Worm (Caenorhabditis elegans) whole organism, L4 larva: ENCODE data around the gene spt-5.

Experiments
- D1046.2 ChIP-seq: fragments of 200-800 bp; sonication (Bioruptor generic); IDR thresholded peaks from 2 replicates; pipeline ENCODE4 v1.3.6; 2022; ENCODE audit warnings: missing genetic modification characterization, missing compliant biosample characterization
- F10B5.3 ChIP-seq: sonication (generic microtip); optimal IDR thresholded peaks from 2 replicates; lab custom pipeline; 2016; ENCODE audit warnings: mild to moderate bottlenecking, missing genetic modification characterization, missing compliant biosample characterization
- F44E2.7 ChIP-seq: fragments of 200-800 bp; sonication (Bioruptor generic); IDR thresholded peaks from 2 replicates; pipeline ENCODE4 v2.1.2; 2022; ENCODE audit warnings: missing genetic modification characterization, missing compliant biosample characterization
- F49E8.2 ChIP-seq: sonication (generic microtip); optimal IDR thresholded peaks from 2 replicates; lab custom pipeline; 2016; ENCODE audit warnings: missing compliant biosample characterization, mild to moderate bottlenecking, missing genetic modification characterization, borderline replicate concordance
- R02D3.7 ChIP-seq: fragments of 150-350 bp; sonication (generic microtip); optimal IDR thresholded peaks from 3 replicates; lab custom pipeline; 2014; ENCODE audit warnings: missing biosample characterization, missing genetic modification characterization
- T20F7.1 ChIP-seq: fragments of 200-800 bp; sonication (Bioruptor generic); optimal IDR thresholded peaks from 2 replicates; lab custom pipeline; 2018; ENCODE audit warnings: mild to moderate bottlenecking, missing genetic modification characterization, missing compliant biosample characterization
- T26A8.4 ChIP-seq: fragments of 200-800 bp; sonication (Bioruptor generic); IDR thresholded peaks from 2 replicates; pipeline ENCODE4 v1.3.6; 2022; ENCODE audit warnings: missing genetic modification characterization, missing compliant biosample characterization
- Y48G9A.11 ChIP-seq: fragments of 200-800 bp; sonication (Bioruptor generic); IDR thresholded peaks from 2 replicates; pipeline ENCODE4 v1.3.6; 2022; ENCODE audit warnings: missing genetic modification reagents, missing genetic modification characterization, missing compliant biosample characterization
- Y75B8A.6 ChIP-seq: fragments of 200-800 bp; sonication (Bioruptor generic); IDR thresholded peaks from 2 replicates; pipeline ENCODE4 v1.3.6; 2022; ENCODE audit warnings: missing genetic modification reagents, missing genetic modification characterization, missing compliant biosample characterization
- aha-1 ChIP-seq: fragments of 150-350 bp; peaks from one replicate; lab custom pipeline; 2014; ENCODE audit warnings: missing biosample characterization, missing genetic modification characterization
- ama-1 ChIP-seq: fragments of 150-350 bp; optimal IDR thresholded peaks from 2 replicates; lab custom pipeline; 2014; ENCODE audit warnings: inconsistent platforms, mixed read lengths
- ceh-32 ChIP-seq: sonication (generic microtip); optimal IDR thresholded peaks from 2 replicates; lab custom pipeline; 2016; ENCODE audit warnings: mild to moderate bottlenecking, missing genetic modification characterization, missing compliant biosample characterization; ENCODE audit not compliant: poor library complexity
- daf-12 ChIP-seq: fragments of 150-350 bp; optimal IDR thresholded peaks from 2 replicates; lab custom pipeline; 2014; ENCODE audit warnings: missing biosample characterization, missing genetic modification reagents, missing genetic modification characterization
- daf-16 ChIP-seq, 3 experiments: sonication (generic microtip); optimal IDR thresholded peaks; 2 replicates each; lab custom pipeline; 2016 to 2017; ENCODE audit warnings: missing genetic modification characterization in 3 of 3, missing genetic modification reagents in 3 of 3, mild to moderate bottlenecking in 2 of 3, missing compliant biosample characterization in 2 of 3, missing biosample characterization in 1 of 3, moderate library complexity in 1 of 3
- daf-19 ChIP-seq: fragments of 200-800 bp; sonication (Bioruptor generic); conservative IDR thresholded peaks from 2 replicates; pipeline ENCODE4 v1.3.6; 2022; ENCODE audit warnings: missing genetic modification characterization, missing compliant biosample characterization
- daf-8 ChIP-seq: fragments of 200-800 bp; sonication (Bioruptor generic); IDR thresholded peaks from 2 replicates; pipeline ENCODE4 v1.3.6; 2022; ENCODE audit warnings: missing genetic modification characterization, missing compliant biosample characterization
- dmd-6 ChIP-seq: fragments of 200-800 bp; sonication (Bioruptor generic); IDR thresholded peaks from 2 replicates; pipeline ENCODE4 v1.3.6; 2022; ENCODE audit warnings: missing genetic modification reagents, missing genetic modification characterization, missing compliant biosample characterization
- dpl-1 ChIP-seq: fragments of 150-350 bp; optimal IDR thresholded peaks from 2 replicates; lab custom pipeline; 2014; ENCODE audit warnings: missing biosample characterization, missing genetic modification reagents, missing genetic modification characterization
- dve-1 ChIP-seq: sonication (generic microtip); optimal IDR thresholded peaks from 2 replicates; lab custom pipeline; 2017; ENCODE audit warnings: antibody characterized with exemption, mild to moderate bottlenecking, missing genetic modification characterization, missing compliant biosample characterization; ENCODE audit not compliant: insufficient read depth
- fkh-10 ChIP-seq: fragments of 150-350 bp; optimal IDR thresholded peaks from 2 replicates; lab custom pipeline; 2014; ENCODE audit warnings: missing biosample characterization, missing genetic modification reagents, missing genetic modification characterization
- hlh-11 ChIP-seq: fragments of 200-800 bp; sonication (Bioruptor generic); optimal IDR thresholded peaks from 2 replicates; lab custom pipeline; 2018; ENCODE audit warnings: mild to moderate bottlenecking, missing genetic modification characterization, missing compliant biosample characterization
- lin-38 ChIP-seq: fragments of 200-800 bp; sonication (Bioruptor generic); IDR thresholded peaks from 2 replicates; pipeline ENCODE4 v1.3.6; 2022; ENCODE audit warnings: missing genetic modification reagents, missing genetic modification characterization, missing compliant biosample characterization
- lir-3 ChIP-seq: sonication (generic microtip); optimal IDR thresholded peaks from 2 replicates; lab custom pipeline; 2016; ENCODE audit warnings: mild to moderate bottlenecking, missing genetic modification characterization, missing compliant biosample characterization
- lsy-2 ChIP-seq, 2 experiments: fragments of 150-350 bp in 1 of 2; sonication (generic microtip) in 1 of 2; optimal IDR thresholded peaks; 2 replicates each; lab custom pipeline; 2014 to 2017; ENCODE audit warnings: missing biosample characterization in 2 of 2, missing genetic modification characterization in 2 of 2
- mdl-1 ChIP-seq, 2 experiments: fragments of 150-350 bp in 1 of 2; sonication (generic microtip) in 1 of 2; optimal IDR thresholded peaks; 2 replicates each; lab custom pipeline; 2014 to 2017; ENCODE audit warnings: missing biosample characterization in 2 of 2, missing genetic modification characterization in 2 of 2
- mep-1 ChIP-seq: fragments of 150-350 bp; sonication (generic microtip); optimal IDR thresholded peaks from 3 replicates; lab custom pipeline; 2014; ENCODE audit warnings: missing biosample characterization, missing genetic modification characterization
- mes-2 ChIP-seq: sonication (generic microtip); optimal IDR thresholded peaks from 2 replicates; lab custom pipeline; 2016; ENCODE audit warnings: missing genotype, mild to moderate bottlenecking, missing genetic modification characterization, missing compliant biosample characterization; ENCODE audit not compliant: poor library complexity, severe bottlenecking
- mxl-3 ChIP-seq: fragments of 200-800 bp; sonication (Bioruptor generic); optimal IDR thresholded peaks from 2 replicates; lab custom pipeline; 2018; ENCODE audit warnings: mild to moderate bottlenecking, missing genetic modification characterization, missing compliant biosample characterization
- nhr-10 ChIP-seq: fragments of 150-350 bp; optimal IDR thresholded peaks from 2 replicates; lab custom pipeline; 2014; ENCODE audit warnings: missing biosample characterization, missing genetic modification characterization
- nhr-28 ChIP-seq: fragments of 150-350 bp; optimal IDR thresholded peaks from 2 replicates; lab custom pipeline; 2014; ENCODE audit warnings: missing biosample characterization, missing genetic modification characterization
- nhr-6 ChIP-seq: fragments of 150-350 bp; optimal IDR thresholded peaks from 2 replicates; lab custom pipeline; 2014; ENCODE audit warnings: missing biosample characterization, missing genetic modification characterization
- php-3 ChIP-seq: fragments of 200-800 bp; sonication (Bioruptor generic); IDR thresholded peaks from 2 replicates; pipeline ENCODE4 v1.3.6; 2022; ENCODE audit warnings: missing genetic modification reagents, missing genetic modification characterization, missing compliant biosample characterization
- saeg-2 ChIP-seq: fragments of 200-800 bp; sonication (Bioruptor generic); IDR thresholded peaks from 2 replicates; pipeline ENCODE4 v1.3.6; 2022; ENCODE audit warnings: missing genetic modification reagents, missing genetic modification characterization, missing compliant biosample characterization
- sdz-12 ChIP-seq: fragments of 200-800 bp; sonication (Bioruptor generic); optimal IDR thresholded peaks from 2 replicates; lab custom pipeline; 2018; ENCODE audit warnings: mild to moderate bottlenecking, missing genetic modification characterization, missing compliant biosample characterization
- snpc-4 ChIP-seq: fragments of 150-350 bp; optimal IDR thresholded peaks from 2 replicates; lab custom pipeline; 2014; ENCODE audit warnings: missing biosample characterization, missing genetic modification characterization
- unc-62 ChIP-seq, 3 experiments: fragments of 150-350 bp in 1 of 3; sonication (generic microtip); optimal IDR thresholded peaks in 2 of 3; peaks in 1 of 3; 1 replicate in 1 of 3; 2 replicates in 2 of 3; lab custom pipeline; 2014 to 2017; ENCODE audit warnings: missing biosample characterization in 3 of 3, missing genetic modification characterization in 3 of 3, missing genetic modification reagents in 3 of 3, missing genotype in 1 of 3
- zag-1 ChIP-seq: fragments of 150-350 bp; optimal IDR thresholded peaks from 2 replicates; lab custom pipeline; 2014; ENCODE audit warnings: missing biosample characterization, missing genetic modification characterization
- zfp-2 ChIP-seq: sonication (generic microtip); optimal IDR thresholded peaks from 2 replicates; lab custom pipeline; 2016; ENCODE audit warnings: mild to moderate bottlenecking, missing genetic modification characterization, missing compliant biosample characterization
- zip-11 ChIP-seq: fragments of 200-800 bp; sonication (Bioruptor generic); IDR thresholded peaks from 2 replicates; pipeline ENCODE4 v1.3.6; 2022; ENCODE audit warnings: missing genetic modification characterization, missing compliant biosample characterization

Gene spt-5

ce11 chrIV:12086498-12086897 is 35.2 kb downstream of the spt-5 start (continued):
- TF ChIP-seq nhr-28 (tag; lab: Kevin White, UChicago) (no peak), mxl-3 (GFP tag; lab: Kevin White, UChicago) (peak; percentile 84), php-3 (GFP tag; lab: Robert Waterston, UW) (peak; percentile 75), ceh-32 (no peak), F49E8.2 (tag; lab: Kevin White, UChicago) (peak; percentile 76), snpc-4 (tag; lab: Kevin White, UChicago) (no peak), F10B5.3 (tag; lab: Kevin White, UChicago) (peak; percentile 63), daf-16 (GFP tag; optimal IDR thresholded peaks at IDR 0.05; lab: Kevin White, UChicago) (peak; percentile 66 to 85), daf-16 (tag; optimal IDR thresholded peaks at IDR 0.05; lab: Kevin White, UChicago) (peak; percentile 64), dmd-6 (peak; percentile 66), D1046.2 (peak; percentile 92), daf-12 (tag; lab: Kevin White, UChicago) (no peak)
- TF ChIP-seq, all 104 proteins: peak for 75

DNA sequence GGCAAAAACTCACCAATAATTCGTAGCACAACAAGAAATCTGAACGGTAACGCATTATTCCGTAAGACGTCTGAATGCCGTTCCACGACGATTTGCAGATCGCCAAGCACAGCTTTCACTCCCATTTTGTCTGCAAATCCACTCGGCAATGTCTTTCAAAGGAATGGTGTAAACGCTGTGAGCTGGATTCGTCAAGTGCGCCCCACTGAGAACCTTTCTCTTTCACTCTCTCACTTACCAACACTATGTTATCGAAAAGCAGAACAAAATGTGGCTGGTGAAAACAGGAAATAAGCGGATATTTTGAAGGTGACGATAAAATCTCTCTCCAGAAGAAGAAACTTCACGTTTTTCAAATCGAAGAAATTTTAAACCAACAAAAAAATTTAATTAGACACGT is 37.6 kb downstream of the spt-5 start:
- peak in 1 of 2 experiments; percentile 21 for TF ChIP-seq mdl-1 (tag; optimal IDR thresholded peaks at IDR 0.05; lab: Kevin White, UChicago)
- TF ChIP-seq ama-1, result peak; percentile 84
- TF ChIP-seq lin-38 (GFP tag; lab: Robert Waterston, UW), result peak; percentile 70
- TF ChIP-seq php-3 (GFP tag; lab: Robert Waterston, UW), result 0 out of 2 replicates have a peak, but pooled peaks have one; percentile 15
- TF ChIP-seq mes-2 (tag; lab: Kevin White, UChicago), result peak; percentile 62
- TF ChIP-seq dpl-1 (GFP tag; lab: Kevin White, UChicago), result peak; percentile 41
- TF ChIP-seq dmd-6, result 0 out of 2 replicates have a peak, but pooled peaks have one; percentile 9
- TF ChIP-seq mxl-3 (GFP tag; lab: Kevin White, UChicago), result peak; percentile 49
- TF ChIP-seq dve-1 (tag; lab: Kevin White, UChicago), result peak; percentile 20
- peak in 1 of 2 experiments; percentile 50 for TF ChIP-seq lsy-2 (tag; optimal IDR thresholded peaks at IDR 0.05; lab: Kevin White, UChicago)
- TF ChIP-seq Y48G9A.11, result 0 out of 2 replicates have a peak, but pooled peaks have one; percentile 21
- TF ChIP-seq unc-62 (GFP tag; optimal IDR thresholded peaks at IDR 0.05 in 1 of 2; lab: Kevin White, UChicago), result peak in 1 of 2 experiments; percentile 37
- TF ChIP-seq unc-62 (tag; optimal IDR thresholded peaks at IDR 0.05; lab: Kevin White, UChicago), result no peak
- TF ChIP-seq lir-3 (tag; lab: Kevin White, UChicago), result no peak
- peak; percentile 16 for TF ChIP-seq nhr-6 (tag; lab: Kevin White, UChicago)
- TF ChIP-seq fkh-10 (GFP tag; lab: Kevin White, UChicago), result no peak
- peak; percentile 44 for TF ChIP-seq aha-1 (tag; lab: Kevin White, UChicago)
- no peak for TF ChIP-seq daf-16 (GFP tag; optimal IDR thresholded peaks at IDR 0.05; lab: Kevin White, UChicago)
- peak; percentile 17 for TF ChIP-seq daf-16 (tag; optimal IDR thresholded peaks at IDR 0.05; lab: Kevin White, UChicago)
- TF ChIP-seq hlh-11 (tag; lab: Kevin White, UChicago), result peak; percentile 26
- TF ChIP-seq F44E2.7 (GFP tag; lab: Robert Waterston, UW), result no peak
- TF ChIP-seq zag-1, result no peak
- no peak for TF ChIP-seq D1046.2
- TF ChIP-seq F10B5.3 (tag; lab: Kevin White, UChicago), result no peak
- no peak for TF ChIP-seq Y75B8A.6 (GFP tag; lab: Robert Waterston, UW)
- 0 out of 2 replicates have a peak, but pooled peaks have one; percentile 14 for TF ChIP-seq saeg-2 (GFP tag; lab: Robert Waterston, UW)
- peak; percentile 51 for TF ChIP-seq mep-1 (tag; lab: Kevin White, UChicago)
- no peak for TF ChIP-seq sdz-12 (GFP tag; lab: Kevin White, UChicago)
- TF ChIP-seq T20F7.1, result no peak
- no peak for TF ChIP-seq R02D3.7 (tag; lab: Kevin White, UChicago)
- no peak for TF ChIP-seq zip-11 (GFP tag; lab: Robert Waterston, UW)
- TF ChIP-seq nhr-10 (tag; lab: Kevin White, UChicago), result no peak

ce11 chrIV:12089551-12089950 is 38.3 kb downstream of the spt-5 start, which contains the start of gene F11A10.6:
Gene F11A10.6 (minus strand): TSS chrIV:12089651.
- TF ChIP-seq T26A8.4 (GFP tag; lab: Robert Waterston, UW), result no peak
- TF ChIP-seq daf-19 (GFP tag; lab: Robert Waterston, UW), result no peak
- TF ChIP-seq unc-62 (GFP tag; optimal IDR thresholded peaks at IDR 0.05 in 1 of 2; lab: Kevin White, UChicago), result peak in 1 of 2 experiments; percentile 38
- TF ChIP-seq unc-62 (tag; optimal IDR thresholded peaks at IDR 0.05; lab: Kevin White, UChicago), result no peak
- TF ChIP-seq daf-8 (GFP tag; lab: Robert Waterston, UW), result no peak
- no peak for TF ChIP-seq zfp-2
